Fruit fly (Drosophila melanogaster) whole organism, embryonic: ENCODE measurements around the gene org-1.

Source experiments
- Ada2b ChIP-seq: fragments of 200-800 bp; sonication (Bioruptor generic); IDR thresholded peaks from 2 replicates; pipeline ENCODE4 v1.3.6; 2022; ENCODE audit warnings: missing biosample characterization, missing genetic modification characterization
- Antp ChIP-seq: fragments of 200-800 bp; sonication (Bioruptor generic); optimal IDR thresholded peaks from 3 replicates; lab custom pipeline; 2016; ENCODE audit warnings: missing biosample characterization, missing genetic modification characterization
- CG10543 ChIP-seq: fragments of 200-800 bp; sonication (Bioruptor generic); optimal IDR thresholded peaks from 3 replicates; lab custom pipeline; 2017; ENCODE audit warnings: missing biosample characterization, mild to moderate bottlenecking, missing genetic modification characterization, moderate library complexity
- CG11504 ChIP-seq: fragments of 200-800 bp; sonication (Bioruptor generic); optimal IDR thresholded peaks from 3 replicates; lab custom pipeline; 2019; ENCODE audit warnings: missing biosample characterization, mild to moderate bottlenecking, missing genetic modification characterization, moderate library complexity
- CG12219 ChIP-seq: fragments of 200-800 bp; sonication (Bioruptor generic); optimal IDR thresholded peaks from 3 replicates; lab custom pipeline; 2018; ENCODE audit warnings: missing biosample characterization, mild to moderate bottlenecking, missing genetic modification characterization
- CG13296 ChIP-seq: fragments of 200-800 bp; sonication (Bioruptor generic); optimal IDR thresholded peaks from 3 replicates; lab custom pipeline; 2018; ENCODE audit warnings: missing biosample characterization, mild to moderate bottlenecking, missing genetic modification characterization
- CG13624 ChIP-seq: fragments of 200-800 bp; sonication (Bioruptor generic); optimal IDR thresholded peaks from 2 replicates; lab custom pipeline; 2016; ENCODE audit warnings: missing biosample characterization, missing genetic modification characterization
- CG17359 ChIP-seq: fragments of 200-800 bp; sonication (Bioruptor generic); optimal IDR thresholded peaks from 3 replicates; lab custom pipeline; 2018; ENCODE audit warnings: missing biosample characterization, mild to moderate bottlenecking, missing genetic modification characterization, moderate library complexity
- CG17385 ChIP-seq: fragments of 200-800 bp; sonication (Bioruptor generic); optimal IDR thresholded peaks from 3 replicates; lab custom pipeline; 2018; ENCODE audit warnings: missing biosample characterization, mild to moderate bottlenecking, missing genetic modification characterization
- CG2199 ChIP-seq: fragments of 200-800 bp; sonication (Bioruptor generic); IDR thresholded peaks from 3 replicates; pipeline ENCODE4 v1.3.6; 2022; ENCODE audit warnings: missing biosample characterization, missing genetic modification characterization
- CG30403 ChIP-seq: fragments of 200-800 bp; sonication (Bioruptor generic); optimal IDR thresholded peaks from 3 replicates; lab custom pipeline; 2016; ENCODE audit warnings: missing biosample characterization, missing genetic modification characterization
- CG3281 ChIP-seq: fragments of 200-800 bp; sonication (Bioruptor generic); optimal IDR thresholded peaks from 3 replicates; lab custom pipeline; 2017; ENCODE audit warnings: missing biosample characterization, mild to moderate bottlenecking, missing genetic modification characterization
- CG8290 ChIP-seq, 3 experiments: fragments of 200-800 bp; sonication (Bioruptor generic); optimal IDR thresholded peaks; 2 replicates each; lab custom pipeline; 2016 to 2019; ENCODE audit warnings: missing biosample characterization in 3 of 3, missing genetic modification characterization in 3 of 3, mild to moderate bottlenecking in 2 of 3, moderate library complexity in 1 of 3
- CG8359 ChIP-seq: fragments of 200-800 bp; sonication (Bioruptor generic); optimal IDR thresholded peaks from 2 replicates; lab custom pipeline; 2017; ENCODE audit warnings: missing biosample characterization, mild to moderate bottlenecking, missing genetic modification characterization, borderline replicate concordance
- CG9932 ChIP-seq: fragments of 200-800 bp; sonication (Bioruptor generic); IDR thresholded peaks from 2 replicates; pipeline ENCODE4 v1.3.6; 2022; ENCODE audit warnings: missing biosample characterization, missing genetic modification characterization
- D19A ChIP-seq: fragments of 200-800 bp; optimal IDR thresholded peaks from 3 replicates; lab custom pipeline; 2019; ENCODE audit warnings: missing biosample characterization, mild to moderate bottlenecking, missing genetic modification characterization, moderate library complexity
- Med ChIP-seq: fragments of 200-800 bp; sonication (Bioruptor generic); peaks from one replicate; lab custom pipeline; 2016; ENCODE audit warnings: missing biosample characterization, missing genetic modification characterization, mild to moderate bottlenecking, inconsistent platforms, moderate library complexity
- Meics ChIP-seq: fragments of 200-800 bp; sonication (Bioruptor generic); optimal IDR thresholded peaks from 2 replicates; lab custom pipeline; 2017; ENCODE audit warnings: missing biosample characterization, mild to moderate bottlenecking, missing genetic modification characterization
- Oli ChIP-seq: fragments of 200-800 bp; sonication (Bioruptor generic); optimal IDR thresholded peaks from 2 replicates; lab custom pipeline; 2018; ENCODE audit warnings: missing biosample characterization, mild to moderate bottlenecking, missing genetic modification characterization, moderate library complexity
- Pdp1 ChIP-seq, 2 experiments: fragments of 200-800 bp; sonication (Bioruptor generic); optimal IDR thresholded peaks; 3 replicates each; lab custom pipeline; 2016; ENCODE audit warnings: missing biosample characterization in 2 of 2, missing genetic modification characterization in 2 of 2, mild to moderate bottlenecking in 1 of 2, moderate library complexity in 1 of 2
- Side ChIP-seq: fragments of 200-800 bp; sonication (Bioruptor generic); optimal IDR thresholded peaks from 2 replicates; lab custom pipeline; 2016; ENCODE audit warnings: missing biosample characterization, missing genetic modification characterization
- Trl ChIP-seq, 3 experiments: fragments of >200 bp in 2 of 3; fragments of 200-800 bp in 1 of 3; sonication (Bioruptor generic) in 1 of 3; optimal IDR thresholded peaks; 2 replicates in 1 of 3; 3 replicates in 2 of 3; lab custom pipeline; 2016 to 2017; ENCODE audit warnings: missing biosample characterization in 1 of 3, missing genetic modification characterization in 1 of 3
- az2 ChIP-seq: fragments of 200-800 bp; sonication (Bioruptor generic); optimal IDR thresholded peaks from 3 replicates; lab custom pipeline; 2016; ENCODE audit warnings: missing biosample characterization, missing genetic modification characterization
- bab2 ChIP-seq: fragments of 200-800 bp; sonication (Bioruptor generic); optimal IDR thresholded peaks from 2 replicates; lab custom pipeline; 2016; ENCODE audit warnings: missing biosample characterization, missing genetic modification characterization
- bsh ChIP-seq, 2 experiments: fragments of 200-800 bp; sonication (Bioruptor generic); optimal IDR thresholded peaks; 2 replicates each; lab custom pipeline; 2017 to 2018; ENCODE audit warnings: mild to moderate bottlenecking in 2 of 2, missing biosample characterization in 2 of 2, missing genetic modification characterization in 2 of 2, moderate library complexity in 1 of 2
- crc ChIP-seq: fragments of 200-800 bp; sonication (Bioruptor generic); optimal IDR thresholded peaks from 2 replicates; lab custom pipeline; 2016; ENCODE audit warnings: missing biosample characterization, missing genetic modification characterization
- crp ChIP-seq, 2 experiments: fragments of 200-800 bp; sonication (Bioruptor generic); optimal IDR thresholded peaks; 2 replicates in 1 of 2; 3 replicates in 1 of 2; lab custom pipeline; 2017; ENCODE audit warnings: missing biosample characterization in 2 of 2, missing genetic modification characterization in 2 of 2, mild to moderate bottlenecking in 1 of 2, moderate library complexity in 1 of 2
- dimm ChIP-seq: fragments of 200-800 bp; sonication (Bioruptor generic); IDR thresholded peaks from 2 replicates; pipeline ENCODE4 v1.3.6; 2022; ENCODE audit warnings: missing biosample characterization, missing genetic modification characterization
- dmrt99B ChIP-seq: fragments of 200-800 bp; sonication (Bioruptor generic); optimal IDR thresholded peaks from 2 replicates; lab custom pipeline; 2018; ENCODE audit warnings: missing biosample characterization, mild to moderate bottlenecking, missing genetic modification characterization, moderate library complexity
- dpn ChIP-seq, 2 experiments: fragments of 200-800 bp; sonication (Bioruptor generic); optimal IDR thresholded peaks; 3 replicates each; lab custom pipeline; 2016; ENCODE audit warnings: missing biosample characterization in 2 of 2, missing genetic modification characterization in 2 of 2
- gem ChIP-seq: fragments of 200-800 bp; sonication (Bioruptor generic); optimal IDR thresholded peaks from 2 replicates; lab custom pipeline; 2019; ENCODE audit warnings: missing biosample characterization, mild to moderate bottlenecking, missing genetic modification characterization, moderate library complexity
- ind ChIP-seq: fragments of 200-800 bp; sonication (Bioruptor generic); optimal IDR thresholded peaks from 3 replicates; lab custom pipeline; 2016; ENCODE audit warnings: missing biosample characterization, missing genetic modification characterization
- jing ChIP-seq: fragments of 200-800 bp; sonication (Bioruptor generic); optimal IDR thresholded peaks from 2 replicates; lab custom pipeline; 2018; ENCODE audit warnings: missing biosample characterization, mild to moderate bottlenecking, missing genetic modification characterization
- jumu ChIP-seq: fragments of 200-800 bp; sonication (Bioruptor generic); optimal IDR thresholded peaks from 3 replicates; lab custom pipeline; 2016; ENCODE audit warnings: missing biosample characterization, missing genetic modification characterization
- lilli ChIP-seq: fragments of 200-800 bp; sonication (Bioruptor generic); optimal IDR thresholded peaks from 3 replicates; lab custom pipeline; 2016; ENCODE audit warnings: missing biosample characterization, missing genetic modification characterization
- mam ChIP-seq: fragments of 200-800 bp; sonication (Bioruptor generic); optimal IDR thresholded peaks from 3 replicates; lab custom pipeline; 2016; ENCODE audit warnings: missing biosample characterization, missing genetic modification characterization
- nmo ChIP-seq: fragments of 200-800 bp; sonication (Bioruptor generic); optimal IDR thresholded peaks from 2 replicates; lab custom pipeline; 2018; ENCODE audit warnings: missing biosample characterization, mild to moderate bottlenecking, missing genetic modification characterization, moderate library complexity
- pros ChIP-seq: fragments of 200-800 bp; sonication (Bioruptor generic); optimal IDR thresholded peaks from 3 replicates; lab custom pipeline; 2019; ENCODE audit warnings: missing biosample characterization, mild to moderate bottlenecking, missing genetic modification characterization, moderate library complexity
- pum ChIP-seq: fragments of 200-800 bp; sonication (Bioruptor generic); optimal IDR thresholded peaks from 2 replicates; lab custom pipeline; 2016; ENCODE audit warnings: missing biosample characterization, missing genetic modification characterization
- sens ChIP-seq: fragments of 200-800 bp; sonication (Bioruptor generic); peaks from one replicate; lab custom pipeline; 2016; ENCODE audit warnings: missing biosample characterization, missing genetic modification characterization
- slbo ChIP-seq: fragments of 200-800 bp; sonication (Bioruptor generic); IDR thresholded peaks from 2 replicates; pipeline ENCODE4 v1.3.6; 2022; ENCODE audit warnings: missing biosample characterization, missing genetic modification characterization
- tin ChIP-seq: fragments of 200-800 bp; sonication (Bioruptor generic); optimal IDR thresholded peaks from 3 replicates; lab custom pipeline; 2016; ENCODE audit warnings: missing biosample characterization, missing genetic modification characterization
- zf30C ChIP-seq: fragments of 200-800 bp; sonication (Bioruptor generic); optimal IDR thresholded peaks from 3 replicates; lab custom pipeline; 2018; ENCODE audit warnings: missing biosample characterization, mild to moderate bottlenecking, missing genetic modification characterization

org-1 gene

DNA sequence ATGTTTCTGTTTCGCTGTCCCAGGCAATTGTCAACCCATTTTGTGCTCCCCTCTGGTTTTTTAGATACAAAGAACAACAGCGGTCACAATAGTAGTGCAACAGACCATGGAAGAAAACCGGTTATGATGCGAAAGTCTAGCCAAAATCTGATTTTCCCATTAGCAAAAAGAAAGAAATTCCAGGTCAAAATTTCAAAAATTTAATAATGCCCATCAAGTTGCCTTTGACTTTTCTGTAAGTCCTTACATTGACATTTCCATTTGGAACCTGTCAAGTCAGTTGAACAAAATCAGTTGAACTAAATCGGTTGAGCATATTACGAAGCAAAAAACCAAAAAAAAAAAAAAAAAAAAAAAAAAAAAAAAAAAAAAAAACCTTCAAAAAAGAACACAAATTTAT lies 37.9 kb downstream of the org-1 start (continued):
- TF ChIP-seq lilli (peak; percentile 13), dpn (GFP tag; optimal IDR thresholded peaks at IDR 0.05; lab: Kevin White, UChicago) (peak in 1 of 2 experiments; percentile 52), Side (GFP tag; lab: Kevin White, UChicago) (peak; percentile 34), nmo (peak; percentile 63), jing (no peak), CG3281 (GFP tag; lab: Kevin White, UChicago) (peak; percentile 8), slbo (GFP tag; lab: Robert Waterston, UW) (no peak), bsh (GFP tag; optimal IDR thresholded peaks at IDR 0.05; lab: Kevin White, UChicago) (peak in 1 of 2 experiments; percentile 13), dmrt99B (tag; lab: Kevin White, UChicago) (peak; percentile 54), pum (GFP tag; lab: Kevin White, UChicago) (peak; percentile 27), CG9932 (no peak), Trl (optimal IDR thresholded peaks at IDR 0.05; lab: Kevin White, UChicago) (no peak), Trl (GFP tag; optimal IDR thresholded peaks at IDR 0.05; lab: Kevin White, UChicago) (peak; percentile 46), gem (tag; lab: Kevin White, UChicago) (peak; percentile 34), CG11504 (peak; percentile 44), Antp (GFP tag; lab: Kevin White, UChicago) (peak; percentile 47), az2 (GFP tag; lab: Kevin White, UChicago) (peak; percentile 18), Oli (tag; lab: Kevin White, UChicago) (peak; percentile 16), CG2199 (0 out of 3 replicates have a peak, but pooled peaks have one; percentile 13), CG30403 (peak; percentile 7), Med (GFP tag; lab: Kevin White, UChicago) (peak; percentile 68), jumu (GFP tag; lab: Kevin White, UChicago) (peak; percentile 29), mam (GFP tag; lab: Kevin White, UChicago) (peak; percentile 11), CG8359 (no peak), crc (GFP tag; lab: Kevin White, UChicago) (peak; percentile 36), CG13296 (no peak), tin (GFP tag; lab: Kevin White, UChicago) (peak; percentile 23), sens (peak; percentile 94), CG10543 (GFP tag; lab: Kevin White, UChicago) (no peak), Pdp1 (GFP tag; optimal IDR thresholded peaks at IDR 0.05; lab: Kevin White, UChicago) (peak; percentile 21 to 48), CG17359 (tag; lab: Kevin White, UChicago) (peak; percentile 38), Meics (no peak), CG8290 (GFP tag; optimal IDR thresholded peaks at IDR 0.05; lab: Kevin White, UChicago) (peak; percentile 10), CG8290 (tag; optimal IDR thresholded peaks at IDR 0.05; lab: Kevin White, UChicago) (no peak), bab2 (GFP tag; lab: Kevin White, UChicago) (peak; percentile 32)

DNA sequence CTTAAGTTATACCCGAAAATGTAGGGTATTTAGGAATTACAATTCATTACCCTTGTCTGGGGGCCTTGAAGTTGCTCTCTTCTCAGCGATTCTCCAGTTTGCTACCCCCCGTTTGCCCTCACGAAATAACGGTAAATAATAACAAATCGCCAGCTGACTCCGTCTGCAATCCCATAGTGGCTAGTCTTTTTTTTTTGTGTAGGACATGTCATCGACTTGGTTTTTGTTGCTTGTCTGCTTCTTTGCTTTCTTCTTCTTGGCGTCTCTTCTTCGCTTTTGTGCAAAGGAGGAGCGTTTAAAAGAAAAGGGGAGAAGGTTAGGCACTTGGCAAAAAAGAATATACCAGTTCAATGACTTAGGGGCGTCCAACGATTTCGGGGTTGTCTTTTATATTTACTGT lies 38.7 kb downstream of the org-1 start:
- TF ChIP-seq pros (GFP tag; lab: Kevin White, UChicago) (peak; percentile 78), CG12219 (GFP tag; lab: Kevin White, UChicago) (no peak), ind (GFP tag; lab: Kevin White, UChicago) (no peak), Ada2b (GFP tag; lab: Robert Waterston, UW) (no peak), crp (GFP tag; optimal IDR thresholded peaks at IDR 0.05; lab: Kevin White, UChicago) (peak in 1 of 2 experiments; percentile 28), zf30C (GFP tag; lab: Kevin White, UChicago) (peak; percentile 57), CG17385 (GFP tag; lab: Kevin White, UChicago) (peak; percentile 45), dimm (GFP tag; lab: Robert Waterston, UW) (no peak), sens (peak; percentile 27), D19A (tag; lab: Kevin White, UChicago) (peak; percentile 39), CG13624 (GFP tag; lab: Kevin White, UChicago) (no peak), Med (GFP tag; lab: Kevin White, UChicago) (peak; percentile 13)
